Fruit fly (Drosophila melanogaster) whole organism, embryonic: ENCODE measurements around the gene NdufA3.

Experiments
- CG10959 ChIP-seq: fragments of 200-800 bp; sonication (Bioruptor generic); IDR thresholded peaks from 2 replicates; pipeline ENCODE4 v1.3.6; 2022; ENCODE audit warnings: missing biosample characterization, missing genetic modification characterization
- CG11560 ChIP-seq: fragments of 200-800 bp; sonication (Bioruptor generic); IDR thresholded peaks from 3 replicates; pipeline ENCODE4 v1.3.6; 2022; ENCODE audit warnings: missing biosample characterization, missing genetic modification characterization
- CG11696 ChIP-seq: fragments of 200-800 bp; sonication (Bioruptor generic); IDR thresholded peaks from 2 replicates; pipeline ENCODE4 v1.3.6; 2022; ENCODE audit warnings: missing biosample characterization, missing genetic modification characterization
- CG12219 ChIP-seq: fragments of 200-800 bp; sonication (Bioruptor generic); optimal IDR thresholded peaks from 3 replicates; lab custom pipeline; 2018; ENCODE audit warnings: missing biosample characterization, mild to moderate bottlenecking, missing genetic modification characterization
- CG12299 ChIP-seq: fragments of 200-800 bp; sonication (Bioruptor generic); optimal IDR thresholded peaks from 2 replicates; lab custom pipeline; 2018; ENCODE audit warnings: missing biosample characterization, mild to moderate bottlenecking, missing genetic modification characterization
- CG12659 ChIP-seq: fragments of 200-800 bp; sonication (Bioruptor generic); optimal IDR thresholded peaks from 3 replicates; lab custom pipeline; 2017; ENCODE audit warnings: mild to moderate bottlenecking, missing biosample characterization, missing genetic modification reagents, missing genetic modification characterization
- CG14860 ChIP-seq: fragments of 200-800 bp; sonication (Bioruptor generic); IDR thresholded peaks from 3 replicates; pipeline ENCODE4 v1.3.6; 2022; ENCODE audit warnings: missing biosample characterization, missing genetic modification characterization; ENCODE audit not compliant: partially characterized antibody
- CG15514 ChIP-seq: fragments of 200-800 bp; sonication (Bioruptor generic); optimal IDR thresholded peaks from 3 replicates; lab custom pipeline; 2017; ENCODE audit warnings: missing biosample characterization, missing genetic modification characterization, mild to moderate bottlenecking, moderate library complexity, missing genetic modification reagents
- CG15601 ChIP-seq: fragments of 200-800 bp; sonication (Bioruptor generic); optimal IDR thresholded peaks from 3 replicates; lab custom pipeline; 2019; ENCODE audit warnings: missing biosample characterization, mild to moderate bottlenecking, missing genetic modification characterization, moderate library complexity
- CG1647 ChIP-seq: fragments of 200-800 bp; sonication (Bioruptor generic); optimal IDR thresholded peaks from 3 replicates; lab custom pipeline; 2016; ENCODE audit warnings: missing biosample characterization, missing genetic modification characterization
- CG17802 ChIP-seq: fragments of 200-800 bp; sonication (Bioruptor generic); optimal IDR thresholded peaks from 2 replicates; lab custom pipeline; 2018; ENCODE audit warnings: missing biosample characterization, mild to moderate bottlenecking, missing genetic modification characterization, moderate library complexity
- CG2202 ChIP-seq: fragments of 200-800 bp; sonication (Bioruptor generic); optimal IDR thresholded peaks from 2 replicates; lab custom pipeline; 2018; ENCODE audit warnings: missing biosample characterization, mild to moderate bottlenecking, missing genetic modification characterization
- CG31388 ChIP-seq: fragments of 200-800 bp; sonication (Bioruptor generic); optimal IDR thresholded peaks from 2 replicates; lab custom pipeline; 2016; ENCODE audit warnings: missing biosample characterization, missing genetic modification characterization
- CG4360 ChIP-seq: fragments of 200-800 bp; sonication (Bioruptor generic); IDR thresholded peaks from 2 replicates; pipeline ENCODE4 v1.3.6; 2022; ENCODE audit warnings: missing biosample characterization, missing genetic modification characterization
- CG4854 ChIP-seq: fragments of 200-800 bp; sonication (Bioruptor generic); optimal IDR thresholded peaks from 2 replicates; lab custom pipeline; 2016; ENCODE audit warnings: missing biosample characterization, missing genetic modification characterization, inconsistent platforms
- CG6683 ChIP-seq: fragments of 200-800 bp; sonication (Bioruptor generic); optimal IDR thresholded peaks from 2 replicates; lab custom pipeline; 2017; ENCODE audit warnings: missing biosample characterization, mild to moderate bottlenecking, missing genetic modification characterization, missing genetic modification reagents
- CG8290 ChIP-seq, 3 experiments: fragments of 200-800 bp; sonication (Bioruptor generic); optimal IDR thresholded peaks; 2 replicates each; lab custom pipeline; 2016 to 2019; ENCODE audit warnings: missing biosample characterization in 3 of 3, missing genetic modification characterization in 3 of 3, mild to moderate bottlenecking in 2 of 3, moderate library complexity in 1 of 3
- CG8359 ChIP-seq: fragments of 200-800 bp; sonication (Bioruptor generic); optimal IDR thresholded peaks from 2 replicates; lab custom pipeline; 2017; ENCODE audit warnings: missing biosample characterization, mild to moderate bottlenecking, missing genetic modification characterization, borderline replicate concordance
- CG8765 ChIP-seq: fragments of 200-800 bp; sonication (Bioruptor generic); IDR thresholded peaks from 2 replicates; pipeline ENCODE4 v1.3.6; 2022; ENCODE audit warnings: missing biosample characterization, missing genetic modification characterization
- CG8924 ChIP-seq: fragments of 200-800 bp; optimal IDR thresholded peaks from 3 replicates; lab custom pipeline; 2019; ENCODE audit warnings: missing biosample characterization, mild to moderate bottlenecking, missing genetic modification characterization, moderate library complexity
- CG9797 ChIP-seq: fragments of 200-800 bp; sonication (Bioruptor generic); optimal IDR thresholded peaks from 3 replicates; lab custom pipeline; 2018; ENCODE audit warnings: missing biosample characterization, mild to moderate bottlenecking, missing genetic modification characterization
- CkIIα-i1 ChIP-seq: fragments of 200-800 bp; sonication (Bioruptor generic); IDR thresholded peaks from 2 replicates; pipeline ENCODE4 v1.3.6; 2022; ENCODE audit warnings: missing biosample characterization, missing genetic modification characterization
- Dip2 ChIP-seq: fragments of 200-800 bp; sonication (Bioruptor generic); IDR thresholded peaks from 2 replicates; pipeline ENCODE4 v1.3.6; 2022; ENCODE audit warnings: missing biosample characterization, missing genetic modification characterization
- Doc2 ChIP-seq: fragments of 200-800 bp; sonication (Bioruptor generic); IDR thresholded peaks from 2 replicates; pipeline ENCODE4 v1.3.6; 2022; ENCODE audit warnings: missing biosample characterization, missing genetic modification characterization
- Dref ChIP-seq: fragments of 200-800 bp; sonication (Bioruptor generic); IDR thresholded peaks from 2 replicates; pipeline ENCODE4 v1.3.6; 2022; ENCODE audit warnings: missing biosample characterization, missing genetic modification characterization
- Gsc ChIP-seq: fragments of 200-800 bp; sonication (Bioruptor generic); IDR thresholded peaks from 2 replicates; pipeline ENCODE4 v1.3.6; 2022; ENCODE audit warnings: missing biosample characterization, missing genetic modification characterization
- HLH54F ChIP-seq: fragments of 200-800 bp; sonication (Bioruptor generic); optimal IDR thresholded peaks from 3 replicates; lab custom pipeline; 2016; ENCODE audit warnings: missing biosample characterization, missing genetic modification characterization
- HLHmδ ChIP-seq: fragments of 200-800 bp; sonication (Bioruptor generic); optimal IDR thresholded peaks from 2 replicates; lab custom pipeline; 2018; ENCODE audit warnings: missing biosample characterization, mild to moderate bottlenecking, missing genetic modification characterization, moderate library complexity
- Hmr ChIP-seq: fragments of 200-800 bp; sonication (Bioruptor generic); optimal IDR thresholded peaks from 3 replicates; lab custom pipeline; 2017; ENCODE audit warnings: mild to moderate bottlenecking, missing biosample characterization, missing genetic modification reagents, missing genetic modification characterization
- Hr39 ChIP-seq: fragments of >200 bp; optimal IDR thresholded peaks from 2 replicates; lab custom pipeline; 2017
- NC2α ChIP-seq: fragments of 200-800 bp; sonication (Bioruptor generic); optimal IDR thresholded peaks from 2 replicates; lab custom pipeline; 2016; ENCODE audit warnings: missing biosample characterization, missing genetic modification characterization
- Xrp1 ChIP-seq: fragments of 200-800 bp; sonication (Bioruptor generic); IDR thresholded peaks from 2 replicates; pipeline ENCODE4 v1.3.6; 2022; ENCODE audit warnings: missing biosample characterization, missing genetic modification characterization
- abd-A ChIP-seq: fragments of 200-800 bp; sonication (Bioruptor generic); optimal IDR thresholded peaks from 3 replicates; lab custom pipeline; 2019; ENCODE audit warnings: missing biosample characterization, mild to moderate bottlenecking, missing genetic modification characterization, moderate library complexity
- bbx ChIP-seq: fragments of 200-800 bp; sonication (Bioruptor generic); IDR thresholded peaks from 2 replicates; pipeline ENCODE4 v1.3.6; 2022; ENCODE audit warnings: missing biosample characterization, missing genetic modification characterization; ENCODE audit not compliant: partially characterized antibody
- bigmax ChIP-seq: fragments of 200-800 bp; sonication (Bioruptor generic); optimal IDR thresholded peaks from 2 replicates; lab custom pipeline; 2018; ENCODE audit warnings: missing biosample characterization, mild to moderate bottlenecking, missing genetic modification characterization
- cato ChIP-seq: fragments of 200-800 bp; sonication (Bioruptor generic); optimal IDR thresholded peaks from 2 replicates; lab custom pipeline; 2016; ENCODE audit warnings: missing biosample characterization, missing genetic modification characterization, borderline replicate concordance
- cg ChIP-seq: fragments of 200-800 bp; sonication (Bioruptor generic); optimal IDR thresholded peaks from 3 replicates; lab custom pipeline; 2019; ENCODE audit warnings: missing biosample characterization, mild to moderate bottlenecking, missing genetic modification characterization, moderate library complexity
- ci ChIP-seq: fragments of 200-800 bp; sonication (Bioruptor generic); IDR thresholded peaks from 3 replicates; pipeline ENCODE4 v1.3.6; 2022; ENCODE audit warnings: missing biosample characterization, missing genetic modification characterization
- dm ChIP-seq: fragments of 200-800 bp; sonication (Bioruptor generic); optimal IDR thresholded peaks from 3 replicates; lab custom pipeline; 2016; ENCODE audit warnings: missing biosample characterization, missing genetic modification characterization
- eyg ChIP-seq: fragments of 200-800 bp; sonication (Bioruptor generic); optimal IDR thresholded peaks from 3 replicates; lab custom pipeline; 2016; ENCODE audit warnings: missing biosample characterization, missing genetic modification characterization
- fd64A ChIP-seq: fragments of 200-800 bp; sonication (Bioruptor generic); optimal IDR thresholded peaks from 3 replicates; lab custom pipeline; 2018; ENCODE audit warnings: missing biosample characterization, mild to moderate bottlenecking, missing genetic modification characterization
- fru ChIP-seq: fragments of >200 bp; optimal IDR thresholded peaks from 2 replicates; lab custom pipeline; 2017
- hbn ChIP-seq: fragments of 200-800 bp; sonication (Bioruptor generic); IDR thresholded peaks from 2 replicates; pipeline ENCODE4 v1.3.6; 2022; ENCODE audit warnings: missing biosample characterization, missing genetic modification characterization; ENCODE audit not compliant: partially characterized antibody
- jing ChIP-seq: fragments of 200-800 bp; sonication (Bioruptor generic); optimal IDR thresholded peaks from 2 replicates; lab custom pipeline; 2018; ENCODE audit warnings: missing biosample characterization, mild to moderate bottlenecking, missing genetic modification characterization
- mld ChIP-seq: fragments of 200-800 bp; sonication (Bioruptor generic); IDR thresholded peaks from 3 replicates; pipeline ENCODE4 v1.3.6; 2022; ENCODE audit warnings: missing biosample characterization, missing genetic modification characterization; ENCODE audit not compliant: partially characterized antibody
- org-1 ChIP-seq: fragments of 200-800 bp; sonication (Bioruptor generic); optimal IDR thresholded peaks from 2 replicates; lab custom pipeline; 2017; ENCODE audit warnings: missing biosample characterization, missing genetic modification characterization
- rib ChIP-seq: fragments of 200-800 bp; sonication (Bioruptor generic); IDR thresholded peaks from 2 replicates; pipeline ENCODE4 v1.3.6; 2022; ENCODE audit warnings: missing biosample characterization, missing genetic modification characterization
- run ChIP-seq: fragments of 200-800 bp; sonication (Bioruptor generic); optimal IDR thresholded peaks from 3 replicates; lab custom pipeline; 2018; ENCODE audit warnings: missing biosample characterization, mild to moderate bottlenecking, missing genetic modification characterization
- so ChIP-seq: fragments of 200-800 bp; sonication (Bioruptor generic); IDR thresholded peaks from 3 replicates; pipeline ENCODE4 v1.3.6; 2022; ENCODE audit warnings: missing biosample characterization, missing genetic modification characterization
- tgo ChIP-seq: fragments of 200-800 bp; sonication (Bioruptor generic); IDR thresholded peaks from 3 replicates; pipeline ENCODE4 v1.3.6; 2022; ENCODE audit warnings: missing biosample characterization, missing genetic modification characterization
- tll ChIP-seq, 2 experiments: fragments of 200-800 bp in 1 of 2; fragments of >200 bp in 1 of 2; sonication (Bioruptor generic) in 1 of 2; optimal IDR thresholded peaks; 2 replicates each; lab custom pipeline; 2017 to 2019; ENCODE audit warnings: missing biosample characterization in 2 of 2, missing genetic modification characterization in 2 of 2, mild to moderate bottlenecking in 1 of 2, moderate library complexity in 1 of 2

The NdufA3 gene

dm6 chrX:9196362-9196761 lies 36.5 kb upstream of the NdufA3 start, which contains the start of gene CG12118 (continued):
- peak; percentile 55 for TF ChIP-seq CG4854
- TF ChIP-seq CG8290 (GFP tag; optimal IDR thresholded peaks at IDR 0.05; lab: Kevin White, UChicago): peak; percentile 78
- peak; percentile 42 to 43 for TF ChIP-seq CG8290 (tag; optimal IDR thresholded peaks at IDR 0.05; lab: Kevin White, UChicago)
- TF ChIP-seq CG17802 (tag; lab: Kevin White, UChicago): peak; percentile 25
- no peak for TF ChIP-seq cg (GFP tag; lab: Kevin White, UChicago)
- peak; percentile 55; the same call in 1 of the 3 replicates for TF ChIP-seq CG11560
- peak; percentile 64 for TF ChIP-seq cato (GFP tag; lab: Kevin White, UChicago)
- peak; percentile 90 for TF ChIP-seq ci (GFP tag; lab: Robert Waterston, UW)
- TF ChIP-seq CG14860 (GFP tag; lab: Robert Waterston, UW): peak; percentile 78
- TF ChIP-seq CG11696: no peak
- TF ChIP-seq dm (GFP tag; lab: Kevin White, UChicago): no peak
- TF ChIP-seq NC2α (GFP tag; lab: Kevin White, UChicago): no peak
- TF ChIP-seq run (tag; lab: Kevin White, UChicago): no peak
- peak; percentile 39 for TF ChIP-seq CG2202 (tag; lab: Kevin White, UChicago)
- TF ChIP-seq mld (GFP tag; lab: Robert Waterston, UW): peak; percentile 90; the same call in 2 of the 3 replicates
- TF ChIP-seq CG10959 (GFP tag; lab: Robert Waterston, UW): peak; percentile 63
- TF ChIP-seq Hr39 (lab: Kevin White, UChicago): no peak
- TF ChIP-seq Gsc: no peak
- TF ChIP-seq Dip2 (GFP tag; lab: Robert Waterston, UW): no peak
- no peak for TF ChIP-seq abd-A (tag; lab: Kevin White, UChicago)
- TF ChIP-seq Doc2 (GFP tag; lab: Robert Waterston, UW): no peak
- TF ChIP-seq CG1647 (GFP tag; lab: Kevin White, UChicago): no peak
- TF ChIP-seq jing: no peak
- no peak for TF ChIP-seq CG8359
- peak; percentile 45 for TF ChIP-seq CG6683 (GFP tag; lab: Kevin White, UChicago)
- TF ChIP-seq CG15601 (tag; lab: Kevin White, UChicago): peak; percentile 77
- TF ChIP-seq org-1 (GFP tag; lab: Kevin White, UChicago): peak; percentile 28
- TF ChIP-seq hbn (GFP tag; lab: Robert Waterston, UW): peak; percentile 81
- peak; percentile 79 for TF ChIP-seq tgo
- TF ChIP-seq Hmr: peak; percentile 72
- peak; percentile 2 for TF ChIP-seq CG9797 (GFP tag; lab: Kevin White, UChicago)
- TF ChIP-seq Dref (GFP tag; lab: Robert Waterston, UW): peak; percentile 63
- TF ChIP-seq CkIIα-i1: no peak
- TF ChIP-seq fru: no peak
- TF ChIP-seq CG8924 (tag; lab: Kevin White, UChicago): peak; percentile 63
- no peak for TF ChIP-seq tll (GFP tag; optimal IDR thresholded peaks at IDR 0.05; lab: Kevin White, UChicago)
- TF ChIP-seq CG12659: peak; percentile 74
- TF ChIP-seq rib: peak; percentile 44; the same call in 1 of the 2 replicates
- peak; percentile 80 for TF ChIP-seq Xrp1
- TF ChIP-seq so (GFP tag; lab: Robert Waterston, UW): peak; percentile 56; the same call in 1 of the 3 replicates
- TF ChIP-seq bigmax (GFP tag; lab: Kevin White, UChicago): no peak
- no peak for TF ChIP-seq CG4360 (GFP tag; lab: Robert Waterston, UW)
- TF ChIP-seq CG15514 (GFP tag; lab: Kevin White, UChicago): peak; percentile 88
- peak; percentile 51 for TF ChIP-seq CG12299 (tag; lab: Kevin White, UChicago)
- TF ChIP-seq fd64A (GFP tag; lab: Kevin White, UChicago): no peak
- TF ChIP-seq CG12219 (GFP tag; lab: Kevin White, UChicago): no peak
- 0 out of 2 replicates have a peak, but pooled peaks have one; percentile 10 for TF ChIP-seq CG8765
- no peak for TF ChIP-seq HLHmδ (GFP tag; lab: Kevin White, UChicago)
- no peak for TF ChIP-seq eyg (GFP tag; lab: Kevin White, UChicago)
- TF ChIP-seq HLH54F: peak; percentile 15
- peak; percentile 84 for TF ChIP-seq bbx (GFP tag; lab: Robert Waterston, UW)
- peak; percentile 42 for TF ChIP-seq CG31388
